Fruit fly (Drosophila melanogaster): ENCODE results near the gene PK2-R1.

dm6 chr3R:13385105-13385504, 47.0 kb downstream of the PK2-R1 start:
- no peak for TF ChIP-seq D1 (tag; optimal IDR thresholded peaks at IDR 0.05)
- TF ChIP-seq EcR (GFP tag; optimal IDR thresholded peaks at IDR 0.05) = no peak
- no peak for TF ChIP-seq CG17806 (tag; optimal IDR thresholded peaks at IDR 0.05)
- TF ChIP-seq CG14655 (GFP tag; optimal IDR thresholded peaks at IDR 0.05) = no peak
- TF ChIP-seq CG9948 (tag; optimal IDR thresholded peaks at IDR 0.05) = no peak
